Fruit fly (Drosophila melanogaster): ENCODE data around the gene Akh.

Gene Akh

DNA sequence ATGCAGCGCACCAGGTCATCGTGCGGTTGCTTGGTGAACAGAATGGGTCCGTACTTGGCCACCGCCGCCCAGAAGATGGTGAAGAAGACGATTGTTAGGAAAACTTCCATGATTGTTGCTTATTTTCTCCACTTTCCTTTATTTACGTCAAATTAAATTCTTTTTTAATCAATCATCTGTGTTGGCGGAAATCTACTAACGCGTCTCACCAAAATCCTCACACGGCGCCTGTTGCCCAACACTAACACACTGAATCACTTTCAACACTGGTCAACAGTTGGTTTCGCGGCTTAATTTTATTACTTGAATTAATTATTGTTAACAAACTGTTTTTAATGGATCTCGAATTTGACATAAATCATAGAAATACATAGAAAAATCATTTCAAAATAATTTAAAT lies 45.4 kb downstream of the Akh start, which contains the start of gene VhaM9.7-c (continued):
- no peak for TF ChIP-seq Eip74EF (GFP tag; optimal IDR thresholded peaks at IDR 0.05)
- peak; percentile 53; the same call in 1 of the 2 replicates for TF ChIP-seq slbo (GFP tag; IDR thresholded peaks at IDR 0.05)
- TF ChIP-seq B-H2 (GFP tag; optimal IDR thresholded peaks at IDR 0.05), result peak; percentile 70
- TF ChIP-seq CG9932 (GFP tag; IDR thresholded peaks at IDR 0.05), result peak; percentile 71
- no peak for TF ChIP-seq schlank (tag; optimal IDR thresholded peaks at IDR 0.05)
- peak; percentile 2 for TF ChIP-seq CG12942 (GFP tag; optimal IDR thresholded peaks at IDR 0.05)
- TF ChIP-seq lbe (GFP tag; optimal IDR thresholded peaks at IDR 0.05), result no peak
- no peak for TF ChIP-seq dati (GFP tag; IDR thresholded peaks at IDR 0.05)
- no peak for TF ChIP-seq CG10147 (GFP tag; optimal IDR thresholded peaks at IDR 0.05)
- no peak for TF ChIP-seq CG32767 (GFP tag; IDR thresholded peaks at IDR 0.05)
- no peak for TF ChIP-seq Six4 (GFP tag; optimal IDR thresholded peaks at IDR 0.05)
- peak; percentile 54 for TF ChIP-seq scrt (GFP tag; optimal IDR thresholded peaks at IDR 0.05)
- no peak for TF ChIP-seq CG1602 (GFP tag; optimal IDR thresholded peaks at IDR 0.05)
- TF ChIP-seq CG7963 (GFP tag; IDR thresholded peaks at IDR 0.05; ENCODE audit: partially characterized antibody), result no peak
- TF ChIP-seq gsb-n (tag; optimal IDR thresholded peaks at IDR 0.05), result peak; percentile 24
- peak; percentile 49 for TF ChIP-seq lilli (GFP tag; optimal IDR thresholded peaks at IDR 0.05)
- peak; percentile 17 for TF ChIP-seq Sry-δ (GFP tag; optimal IDR thresholded peaks at IDR 0.05)
- no peak for TF ChIP-seq CG1233 (GFP tag; optimal IDR thresholded peaks at IDR 0.05)
- TF ChIP-seq vnd (GFP tag; IDR thresholded peaks at IDR 0.05; ENCODE audit: partially characterized antibody), result no peak
- TF ChIP-seq ssp (GFP tag; IDR thresholded peaks at IDR 0.05), result peak; percentile 17; the same call in 1 of the 2 replicates
- peak; percentile 53; the same call in 1 of the 3 replicates for TF ChIP-seq CG34422 (GFP tag; IDR thresholded peaks at IDR 0.05)
- TF ChIP-seq Bgb (GFP tag; IDR thresholded peaks at IDR 0.05; ENCODE audit: partially characterized antibody), result 0 out of 2 replicates have a peak, but pooled peaks have one; percentile 21
- TF ChIP-seq br (optimal IDR thresholded peaks at IDR 0.05), result no peak
- no peak for TF ChIP-seq Jarid2 (GFP tag; optimal IDR thresholded peaks at IDR 0.05)
- TF ChIP-seq ham (GFP tag; IDR thresholded peaks at IDR 0.05), result no peak
- TF ChIP-seq pnt (GFP tag; optimal IDR thresholded peaks at IDR 0.05), result no peak
- peak; percentile 80 for TF ChIP-seq Dp (GFP tag; optimal IDR thresholded peaks at IDR 0.05)
- peak; percentile 68 for TF ChIP-seq sob (GFP tag; IDR thresholded peaks at IDR 0.05)
- no peak for TF ChIP-seq CG11504 (tag; optimal IDR thresholded peaks at IDR 0.05)
- no peak for TF ChIP-seq D (optimal IDR thresholded peaks at IDR 0.05)
- no peak for TF ChIP-seq D (GFP tag; optimal IDR thresholded peaks at IDR 0.05)
- TF ChIP-seq esg (GFP tag; conservative IDR thresholded peaks at IDR 0.05), result no peak
- no peak for TF ChIP-seq CG2712 (tag; optimal IDR thresholded peaks at IDR 0.05)
- TF ChIP-seq CG18011 (GFP tag; optimal IDR thresholded peaks at IDR 0.05), result no peak
- TF ChIP-seq pzg (GFP tag; optimal IDR thresholded peaks at IDR 0.05), result peak; percentile 69
- peak; percentile 19 for TF ChIP-seq CG8089 (GFP tag; optimal IDR thresholded peaks at IDR 0.05)
- no peak for TF ChIP-seq jigr1 (GFP tag; IDR thresholded peaks at IDR 0.05)
- 0 out of 3 replicates have a peak, but pooled peaks have one; percentile 38 for TF ChIP-seq zfh1 (GFP tag; IDR thresholded peaks at IDR 0.05)
- TF ChIP-seq Adf1 (GFP tag; IDR thresholded peaks at IDR 0.05), result no peak
- TF ChIP-seq HmgD (GFP tag; optimal IDR thresholded peaks at IDR 0.05), result peak; percentile 20
- TF ChIP-seq CG13287 (GFP tag; IDR thresholded peaks at IDR 0.05; ENCODE audit: partially characterized antibody), result peak; percentile 55
- TF ChIP-seq CG3407 (GFP tag; optimal IDR thresholded peaks at IDR 0.05), result no peak
- no peak for TF ChIP-seq CG6854 (GFP tag; optimal IDR thresholded peaks at IDR 0.05)
- no peak for TF ChIP-seq CG9876 (GFP tag; optimal IDR thresholded peaks at IDR 0.05)
- no peak for TF ChIP-seq fd102C (GFP tag; optimal IDR thresholded peaks at IDR 0.05)
- no peak for TF ChIP-seq CG15479 (GFP tag; optimal IDR thresholded peaks at IDR 0.05)
- no peak for TF ChIP-seq Ada2b (GFP tag; IDR thresholded peaks at IDR 0.05)
- peak; percentile 25 for TF ChIP-seq NC2β (GFP tag; optimal IDR thresholded peaks at IDR 0.05)
- TF ChIP-seq CkIIα-i1 (GFP tag; IDR thresholded peaks at IDR 0.05), result no peak
- no peak for TF ChIP-seq CG6272 (GFP tag; IDR thresholded peaks at IDR 0.05)
- TF ChIP-seq CG3281 (GFP tag; optimal IDR thresholded peaks at IDR 0.05), result no peak
- TF ChIP-seq trh (GFP tag; optimal IDR thresholded peaks at IDR 0.05), result no peak

Measured in whole organism, embryonic.